Worm (Caenorhabditis elegans): ENCODE data around the gene gst-41.
A peak's percentile ranks its signal among the peaks of the same experiment; 100 is the strongest.

gst-41 gene

DNA sequence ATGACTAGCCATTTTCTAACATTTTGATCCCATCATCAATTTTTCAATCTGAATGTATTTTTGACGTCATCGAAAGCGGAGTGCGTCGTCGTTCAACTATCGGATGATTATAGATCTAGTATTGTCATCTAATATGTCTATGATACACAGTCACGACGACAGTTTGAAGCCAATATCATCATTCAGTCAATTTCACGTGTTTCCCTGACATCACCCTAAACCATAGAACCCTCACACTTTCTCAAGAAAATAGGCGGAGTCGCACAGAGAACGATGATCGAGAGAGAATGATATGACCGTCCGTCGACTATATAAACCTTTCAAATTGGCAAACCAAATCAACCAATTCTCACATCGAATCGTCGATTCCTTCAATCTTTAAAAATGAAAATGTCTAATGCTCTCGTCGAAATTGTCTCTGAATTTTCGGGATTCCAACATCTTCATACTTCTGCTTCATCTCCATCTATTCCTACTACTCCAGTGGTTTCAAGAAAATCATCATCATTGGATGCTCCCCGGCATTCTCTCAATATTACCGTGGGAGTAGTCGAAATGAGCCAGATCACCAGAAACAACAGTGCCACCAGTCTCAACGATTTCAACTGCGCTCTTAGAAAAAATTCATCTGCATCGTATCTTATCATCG is 16.8 kb upstream of the gst-41 start, which contains the start of gene F18E3.13 (continued):
- TF ChIP-seq bed-1 (GFP tag; IDR thresholded peaks at IDR 0.05) = no peak
- TF ChIP-seq lin-54 (GFP tag; optimal IDR thresholded peaks at IDR 0.05) = no peak
- TF ChIP-seq Y53G8AR.9 (GFP tag; conservative IDR thresholded peaks at IDR 0.05) = 0 out of 2 replicates have a peak, but pooled peaks have one; percentile 33
- TF ChIP-seq nfya-2 (GFP tag; IDR thresholded peaks at IDR 0.05) = no peak
- peak; percentile 76 for TF ChIP-seq somi-1 (GFP tag; optimal IDR thresholded peaks at IDR 0.05)
- peak; percentile 43 for TF ChIP-seq ZK185.1 (tag; optimal IDR thresholded peaks at IDR 0.05; ENCODE audit: poor library complexity, severe bottlenecking)
- peak; percentile 96 for TF ChIP-seq ama-1 (optimal IDR thresholded peaks at IDR 0.05)
- TF ChIP-seq ama-1 (GFP tag; optimal IDR thresholded peaks at IDR 0.05) = no peak
- TF ChIP-seq attf-6 (GFP tag; IDR thresholded peaks at IDR 0.05) = no peak
- peak; percentile 79 for TF ChIP-seq ztf-26 (tag; optimal IDR thresholded peaks at IDR 0.05)
- TF ChIP-seq hsf-1 (GFP tag; IDR thresholded peaks at IDR 0.05) = no peak
- no peak for TF ChIP-seq athp-1 (tag; optimal IDR thresholded peaks at IDR 0.05)
- TF ChIP-seq lir-1 (GFP tag; conservative IDR thresholded peaks at IDR 0.05) = no peak
- peak; percentile 7 for TF ChIP-seq chd-7 (tag; optimal IDR thresholded peaks at IDR 0.05)
- TF ChIP-seq F22D6.2 (tag; optimal IDR thresholded peaks at IDR 0.05) = peak; percentile 21
- no peak for TF ChIP-seq nhr-27 (tag; optimal IDR thresholded peaks at IDR 0.05)
- no peak for TF ChIP-seq hlh-26 (GFP tag; conservative IDR thresholded peaks at IDR 0.05)
- no peak for TF ChIP-seq F49E8.2 (tag; optimal IDR thresholded peaks at IDR 0.05; ENCODE audit: insufficient read depth)

DNA sequence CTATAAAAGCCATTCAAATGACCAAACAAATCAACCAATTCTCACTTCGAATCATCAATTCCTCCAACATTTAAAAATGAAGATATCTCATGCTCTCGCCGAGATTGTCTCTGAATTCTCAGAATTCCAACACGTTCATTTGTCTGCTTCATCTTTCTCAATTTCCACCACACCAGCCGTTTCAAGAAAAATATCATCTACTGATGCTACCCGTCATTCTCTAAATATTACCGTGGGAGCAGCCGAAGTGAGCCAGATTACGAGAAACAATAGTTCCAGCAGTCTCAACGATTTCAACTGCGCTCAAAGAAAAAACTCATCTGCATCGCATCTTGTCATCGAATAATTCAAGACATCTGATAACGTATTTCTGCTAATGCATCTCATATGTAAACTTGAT is 15.8 kb upstream of the gst-41 start, which contains the start of gene F18E3.12:
Gene F18E3.12, plus strand, starts transcription at position 77 of the 400 bp plus-strand sequence.
- TF ChIP-seq ztf-26 (tag; optimal IDR thresholded peaks at IDR 0.05) (no peak), lir-1 (GFP tag; conservative IDR thresholded peaks at IDR 0.05) (no peak), hrde-1 (tag; optimal IDR thresholded peaks at IDR 0.05; ENCODE audit: borderline replicate concordance) (no peak), snpc-4 (GFP tag; optimal IDR thresholded peaks at IDR 0.05) (no peak), snpc-4 (tag; optimal IDR thresholded peaks at IDR 0.05) (no peak), ama-1 (optimal IDR thresholded peaks at IDR 0.05) (peak; percentile 94), ama-1 (GFP tag; optimal IDR thresholded peaks at IDR 0.05) (no peak), egl-44 (GFP tag; IDR thresholded peaks at IDR 0.05) (no peak), ceh-40 (GFP tag; IDR thresholded peaks at IDR 0.05) (no peak), zfh-2 (GFP tag; conservative IDR thresholded peaks at IDR 0.05) (no peak)

DNA sequence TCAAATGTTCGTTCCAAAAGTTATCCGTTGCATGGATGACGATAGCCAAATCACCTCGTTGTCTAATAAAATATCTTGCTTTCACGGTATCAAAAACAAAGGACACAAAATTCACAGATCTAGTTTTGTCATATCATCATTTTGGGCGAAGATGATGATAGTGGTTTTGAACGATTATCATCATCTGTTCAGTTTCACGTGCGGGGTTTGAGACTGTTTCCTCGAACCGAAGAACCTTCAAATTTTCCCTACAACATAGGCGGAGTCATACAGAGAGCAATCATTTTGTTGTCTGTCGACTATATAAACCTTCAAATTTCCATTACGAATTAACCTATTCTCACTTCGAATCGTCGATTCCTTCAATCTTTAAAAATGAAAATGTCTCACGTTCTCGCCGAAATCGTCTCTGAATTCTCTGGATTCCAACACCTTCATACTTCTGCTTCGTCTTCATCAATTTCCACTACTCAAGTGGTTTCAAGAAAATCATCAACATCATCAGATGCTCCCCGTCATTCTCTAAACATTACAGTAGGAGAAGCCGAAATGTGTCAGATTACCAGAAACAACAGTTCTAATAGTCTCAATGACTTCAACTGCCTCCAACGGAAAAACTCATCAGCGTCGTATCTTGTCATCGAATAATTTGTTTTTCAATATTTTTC is 14.1 kb upstream of the gst-41 start, which contains the start of gene F18E3.11:
Gene F18E3.11, plus strand, starts transcription at position 376 of the 668 bp plus-strand sequence.
- TF ChIP-seq ama-1 (optimal IDR thresholded peaks at IDR 0.05) (peak; percentile 97), ama-1 (GFP tag; optimal IDR thresholded peaks at IDR 0.05) (no peak), ztf-26 (tag; optimal IDR thresholded peaks at IDR 0.05) (peak; percentile 57), F23B12.7 (tag; optimal IDR thresholded peaks at IDR 0.05; ENCODE audit: insufficient read depth) (no peak), hlh-26 (GFP tag; conservative IDR thresholded peaks at IDR 0.05) (no peak), nhr-120 (GFP tag; IDR thresholded peaks at IDR 0.05) (no peak), F57C9.4 (tag; optimal IDR thresholded peaks at IDR 0.05) (no peak), die-1 (tag; optimal IDR thresholded peaks at IDR 0.05) (no peak), C06A6.2 (GFP tag; conservative IDR thresholded peaks at IDR 0.05) (0 out of 2 replicates have a peak, but pooled peaks have one; percentile 15), B0336.3 (GFP tag; IDR thresholded peaks at IDR 0.05) (no peak), lin-40 (tag; optimal IDR thresholded peaks at IDR 0.05) (peak; percentile 48)

DNA sequence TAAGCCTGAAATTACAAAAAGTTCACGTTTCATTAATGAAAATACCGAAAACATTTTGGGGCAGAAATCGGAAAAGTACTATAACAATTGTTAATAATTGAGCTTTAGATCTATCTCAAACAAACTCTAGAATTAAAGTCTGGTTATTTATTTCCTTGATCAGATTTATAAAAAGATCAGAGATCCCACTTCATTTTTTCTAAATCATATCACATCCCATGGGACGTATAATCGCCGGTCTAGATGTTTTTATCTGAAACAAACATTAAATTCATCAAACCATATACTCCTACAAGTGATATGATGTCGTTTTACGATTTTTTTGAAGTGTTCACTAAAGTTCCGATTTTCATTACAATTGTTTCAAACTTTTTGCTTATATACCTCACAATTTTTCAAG is 12.6 kb upstream of the gst-41 start, which contains the start of gene str-41:
Gene str-41, plus strand, starts transcription at position 301 of the 400 bp plus-strand sequence.
- TF ChIP-seq lsy-27 (tag; optimal IDR thresholded peaks at IDR 0.05; ENCODE audit: borderline replicate concordance, insufficient read depth) (no peak), F57A8.1 (GFP tag; optimal IDR thresholded peaks at IDR 0.05) (no peak), madf-8 (GFP tag; conservative IDR thresholded peaks at IDR 0.05) (no peak), ceh-40 (GFP tag; IDR thresholded peaks at IDR 0.05) (no peak), B0261.1 (tag; optimal IDR thresholded peaks at IDR 0.05) (no peak), hlh-26 (GFP tag; conservative IDR thresholded peaks at IDR 0.05) (no peak), madf-3 (GFP tag; IDR thresholded peaks at IDR 0.05) (no peak), Y79H2A.3 (GFP tag; conservative IDR thresholded peaks at IDR 0.05) (no peak), ztf-18 (tag; optimal IDR thresholded peaks at IDR 0.05) (no peak), lag-1 (GFP tag; IDR thresholded peaks at IDR 0.05) (no peak), F57C9.4 (tag; optimal IDR thresholded peaks at IDR 0.05) (no peak), rec-8 (tag; optimal IDR thresholded peaks at IDR 0.05) (no peak), unc-62 (GFP tag; optimal IDR thresholded peaks at IDR 0.05) (no peak), ZK185.1 (tag; optimal IDR thresholded peaks at IDR 0.05; ENCODE audit: poor library complexity, severe bottlenecking) (no peak), hrde-1 (tag; optimal IDR thresholded peaks at IDR 0.05; ENCODE audit: borderline replicate concordance) (no peak)
